Fruit fly (Drosophila melanogaster) whole organism, wandering third instar larva: ENCODE measurements around the gene CG5466.

Experiments
- Abd-B ChIP-seq: fragments of >200 bp; optimal IDR thresholded peaks from 2 replicates; lab custom pipeline; 2017; ENCODE audit warnings: missing biosample characterization, missing genetic modification characterization
- CG32264 ChIP-seq: fragments of 200-800 bp; sonication (Bioruptor generic); optimal IDR thresholded peaks from 2 replicates; lab custom pipeline; 2016; ENCODE audit warnings: missing biosample characterization, missing genetic modification characterization
- CG9705 ChIP-seq: fragments of 200-800 bp; sonication (Bioruptor generic); optimal IDR thresholded peaks from 2 replicates; lab custom pipeline; 2018; ENCODE audit warnings: missing biosample characterization, mild to moderate bottlenecking, missing genetic modification characterization
- CrebA ChIP-seq: fragments of 200-800 bp; sonication (Bioruptor generic); optimal IDR thresholded peaks from 2 replicates; lab custom pipeline; 2016; ENCODE audit warnings: missing biosample characterization, mild to moderate bottlenecking, missing genetic modification characterization, borderline replicate concordance
- Dfd ChIP-seq: fragments of >200 bp; optimal IDR thresholded peaks from 2 replicates; lab custom pipeline; 2017; ENCODE audit warnings: missing biosample characterization, missing genetic modification characterization
- Dif ChIP-seq: fragments of 200-275, 200-300 bp; sonication (Bioruptor generic); optimal IDR thresholded peaks from 2 replicates; lab custom pipeline; 2018; ENCODE audit warnings: missing biosample characterization, missing genetic modification characterization; ENCODE audit not compliant: partially characterized antibody
- HLH106 ChIP-seq: fragments of 200-800 bp; optimal IDR thresholded peaks from 3 replicates; lab custom pipeline; 2019; ENCODE audit warnings: missing biosample characterization, mild to moderate bottlenecking, missing genetic modification characterization, moderate library complexity
- Hnf4 ChIP-seq: fragments of 200-800 bp; sonication (Bioruptor generic); optimal IDR thresholded peaks from 2 replicates; lab custom pipeline; 2016; ENCODE audit warnings: missing biosample characterization, mild to moderate bottlenecking, missing genetic modification characterization
- Hr78 ChIP-seq: fragments of >200 bp; optimal IDR thresholded peaks from 2 replicates; lab custom pipeline; 2017; ENCODE audit warnings: missing biosample characterization, missing genetic modification characterization
- Hr83 ChIP-seq: fragments of 200-300 bp; sonication (Bioruptor generic); optimal IDR thresholded peaks from 2 replicates; lab custom pipeline; 2016; ENCODE audit warnings: missing biosample characterization, mild to moderate bottlenecking, missing genetic modification characterization, moderate library complexity; ENCODE audit not compliant: poor library complexity, severe bottlenecking
- Jra ChIP-seq: sonication (Bioruptor generic); optimal IDR thresholded peaks from 2 replicates; lab custom pipeline; 2016; ENCODE audit warnings: missing biosample characterization, missing genetic modification characterization
- Mio ChIP-seq: sonication (Bioruptor generic); optimal IDR thresholded peaks from 2 replicates; lab custom pipeline; 2016; ENCODE audit warnings: missing biosample characterization, missing genetic modification characterization
- Myc ChIP-seq: fragments of >200 bp; optimal IDR thresholded peaks from 2 replicates; lab custom pipeline; 2017
- N ChIP-seq: fragments of >200 bp; optimal IDR thresholded peaks from 2 replicates; lab custom pipeline; 2018; ENCODE audit warnings: missing biosample characterization, missing external identifiers, missing genetic modification characterization
- OdsH ChIP-seq: fragments of 200-800 bp; sonication (Bioruptor generic); optimal IDR thresholded peaks from 2 replicates; lab custom pipeline; 2016; ENCODE audit warnings: missing biosample characterization, mild to moderate bottlenecking, missing genetic modification characterization
- Rel ChIP-seq, 2 experiments: fragments of 200-800 bp; sonication (Bioruptor generic) in 1 of 2; optimal IDR thresholded peaks; 2 replicates in 1 of 2; 3 replicates in 1 of 2; lab custom pipeline; 2016 to 2019; ENCODE audit warnings: mild to moderate bottlenecking in 2 of 2, missing biosample characterization in 2 of 2, missing genetic modification characterization in 2 of 2, moderate library complexity in 1 of 2
- Sp1 ChIP-seq: fragments of 200-800 bp; sonication (Bioruptor generic); optimal IDR thresholded peaks from 3 replicates; lab custom pipeline; 2019; ENCODE audit warnings: missing biosample characterization, mild to moderate bottlenecking, missing genetic modification characterization, moderate library complexity
- Vsx2 ChIP-seq: fragments of 200-300, 225-300 bp; sonication (Bioruptor generic); optimal IDR thresholded peaks from 2 replicates; lab custom pipeline; 2018; ENCODE audit warnings: missing biosample characterization, missing genetic modification characterization; ENCODE audit not compliant: partially characterized antibody
- br ChIP-seq: fragments of 200-800 bp; sonication (Bioruptor generic); optimal IDR thresholded peaks from 2 replicates; lab custom pipeline; 2016; ENCODE audit warnings: missing biosample characterization, missing genetic modification characterization
- brk ChIP-seq: fragments of 200-800 bp; sonication (Bioruptor generic); optimal IDR thresholded peaks from 2 replicates; lab custom pipeline; 2016; ENCODE audit warnings: missing biosample characterization, mild to moderate bottlenecking, missing genetic modification characterization
- dl ChIP-seq, 2 experiments: fragments of 175-275, 200-275 bp in 1 of 2; fragments of 200-275 bp in 1 of 2; sonication (Bioruptor generic); optimal IDR thresholded peaks; lab custom pipeline; 2018; ENCODE audit warnings: mild to moderate bottlenecking in 2 of 2, missing biosample characterization in 2 of 2, missing genetic modification characterization in 2 of 2, moderate library complexity in 2 of 2; ENCODE audit not compliant: partially characterized antibody in 2 of 2, insufficient read depth in 1 of 2
- dmrt93B ChIP-seq: fragments of 200-800 bp; sonication (Bioruptor generic); optimal IDR thresholded peaks from 2 replicates; lab custom pipeline; 2018; ENCODE audit warnings: missing biosample characterization, mild to moderate bottlenecking, missing genetic modification characterization
- dsf ChIP-seq: sonication (Bioruptor generic); optimal IDR thresholded peaks from 2 replicates; lab custom pipeline; 2016; ENCODE audit warnings: missing biosample characterization, missing genetic modification characterization, borderline replicate concordance
- ey ChIP-seq: fragments of 200-800 bp; sonication (Bioruptor generic); optimal IDR thresholded peaks from 2 replicates; lab custom pipeline; 2016; ENCODE audit warnings: missing biosample characterization, missing genetic modification characterization
- foxo ChIP-seq, 2 experiments: fragments of 200-800 bp; sonication (Bioruptor generic); optimal IDR thresholded peaks; 2 replicates in 1 of 2; 3 replicates in 1 of 2; lab custom pipeline; 2016 to 2017; ENCODE audit warnings: missing biosample characterization in 2 of 2, missing genetic modification characterization in 2 of 2
- fru ChIP-seq: fragments of 200-800 bp; sonication (Bioruptor generic); optimal IDR thresholded peaks from 3 replicates; lab custom pipeline; 2016; ENCODE audit warnings: missing biosample characterization, mild to moderate bottlenecking, missing genetic modification characterization
- h ChIP-seq: fragments of 200-800 bp; sonication (Bioruptor generic); optimal IDR thresholded peaks from 3 replicates; lab custom pipeline; 2016; ENCODE audit warnings: missing biosample characterization, mild to moderate bottlenecking, missing genetic modification characterization
- jim ChIP-seq: fragments of 175-275, 200-325 bp; sonication (Bioruptor generic); optimal IDR thresholded peaks from 2 replicates; lab custom pipeline; 2016; ENCODE audit warnings: missing biosample characterization, mild to moderate bottlenecking, missing genetic modification characterization
- lola ChIP-seq: fragments of >200 bp; optimal IDR thresholded peaks from 2 replicates; lab custom pipeline; 2017; ENCODE audit warnings: missing biosample characterization, missing genetic modification characterization
- pan ChIP-seq: fragments of >200 bp; optimal IDR thresholded peaks from 2 replicates; lab custom pipeline; 2017
- psq ChIP-seq: fragments of 200-800 bp; sonication (Bioruptor generic); optimal IDR thresholded peaks from 3 replicates; lab custom pipeline; 2017; ENCODE audit warnings: missing biosample characterization, mild to moderate bottlenecking, missing genetic modification characterization, moderate library complexity
- rgr ChIP-seq: fragments of 200-800 bp; sonication (Bioruptor generic); optimal IDR thresholded peaks from 3 replicates; lab custom pipeline; 2016; ENCODE audit warnings: missing biosample characterization, mild to moderate bottlenecking, missing genetic modification characterization
- sage ChIP-seq: fragments of 200-800 bp; sonication (Bioruptor generic); optimal IDR thresholded peaks from 2 replicates; lab custom pipeline; 2016; ENCODE audit warnings: missing biosample characterization, mild to moderate bottlenecking, missing genetic modification characterization
- sv ChIP-seq: fragments of 200-800 bp; sonication (Bioruptor generic); optimal IDR thresholded peaks from 3 replicates; lab custom pipeline; 2016; ENCODE audit warnings: missing biosample characterization, missing genetic modification characterization
- tai ChIP-seq: sonication (Bioruptor generic); optimal IDR thresholded peaks from 2 replicates; lab custom pipeline; 2016; ENCODE audit warnings: missing biosample characterization, missing genetic modification characterization
- usp ChIP-seq: fragments of >200 bp; optimal IDR thresholded peaks from 2 replicates; lab custom pipeline; 2017; ENCODE audit warnings: missing biosample characterization, missing genetic modification characterization
- woc ChIP-seq: sonication (Bioruptor generic); optimal IDR thresholded peaks from 2 replicates; lab custom pipeline; 2016; ENCODE audit warnings: missing biosample characterization, mild to moderate bottlenecking, missing genetic modification characterization

Gene CG5466

DNA sequence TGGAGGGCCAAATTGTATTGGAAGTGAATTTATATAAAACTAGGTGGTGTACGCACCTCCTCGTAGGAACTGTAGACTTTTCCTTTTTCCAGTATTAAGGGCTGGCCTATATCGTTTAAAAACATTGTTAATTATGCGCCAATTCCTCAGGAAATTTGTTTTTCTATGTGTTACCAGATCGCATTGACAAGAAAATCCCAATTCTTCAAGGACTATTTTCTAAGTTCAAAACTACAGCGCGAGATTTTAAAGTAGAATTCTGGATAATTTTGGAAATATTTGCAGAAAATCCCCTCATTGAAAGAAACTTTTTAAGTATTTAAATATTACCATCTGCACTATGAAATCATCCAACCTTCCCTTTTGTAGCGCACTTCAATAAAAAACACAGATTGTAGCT, 36.3 kb upstream of the CG5466 start, which contains the start of gene CG34008:
Gene CG34008, minus strand, starts transcription at position 147 of the 400 bp plus-strand sequence.
- no peak for TF ChIP-seq CG32264 (GFP tag; lab: Kevin White, UChicago)
- TF ChIP-seq sv, result no peak
- no peak for TF ChIP-seq brk (GFP tag; lab: Kevin White, UChicago)
- no peak for TF ChIP-seq Dfd (GFP tag; lab: Kevin White, UChicago)
- TF ChIP-seq usp (GFP tag; lab: Kevin White, UChicago), result no peak
- no peak for TF ChIP-seq lola (GFP tag; lab: Kevin White, UChicago)
- no peak for TF ChIP-seq dsf (GFP tag; lab: Kevin White, UChicago)
- TF ChIP-seq HLH106, result no peak
- TF ChIP-seq Sp1 (GFP tag; lab: Kevin White, UChicago), result no peak

DNA sequence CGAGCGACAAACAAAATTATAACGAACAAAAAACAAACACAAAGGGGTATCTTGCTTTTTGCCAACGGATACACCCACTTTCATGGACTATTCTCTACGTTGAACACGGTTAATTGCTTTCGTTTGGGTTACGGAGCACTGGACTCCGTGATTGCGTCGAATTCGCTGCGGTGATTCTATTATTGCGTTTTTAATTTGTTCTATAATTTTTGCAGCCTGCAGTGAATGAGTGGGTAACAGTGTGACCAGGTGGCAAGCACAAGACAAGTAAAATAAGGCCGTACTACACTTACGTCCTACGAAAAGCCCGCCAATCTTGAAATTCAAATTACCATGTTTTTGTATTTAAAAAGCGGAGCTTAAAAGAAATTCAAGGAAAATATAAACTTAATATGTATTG, 32.1 kb upstream of the CG5466 start, which contains the start of gene CG16953:
Gene CG16953, minus strand, starts transcription at position 268 of the 400 bp plus-strand sequence.
- TF ChIP-seq sage (no peak), jim (no peak), woc (no peak), Rel (GFP tag; optimal IDR thresholded peaks at IDR 0.05; lab: Kevin White, UChicago) (no peak), Rel (tag; optimal IDR thresholded peaks at IDR 0.05; lab: Kevin White, UChicago) (peak; percentile 35), Dfd (GFP tag; lab: Kevin White, UChicago) (no peak), pan (lab: Kevin White, UChicago) (no peak), Hr78 (GFP tag; lab: Kevin White, UChicago) (no peak), Jra (GFP tag; lab: Kevin White, UChicago) (peak; percentile 28), foxo (GFP tag; optimal IDR thresholded peaks at IDR 0.05; lab: Kevin White, UChicago) (no peak), br (GFP tag; lab: Kevin White, UChicago) (peak; percentile 1), Sp1 (GFP tag; lab: Kevin White, UChicago) (peak; percentile 14), psq (GFP tag; lab: Kevin White, UChicago) (no peak)

DNA sequence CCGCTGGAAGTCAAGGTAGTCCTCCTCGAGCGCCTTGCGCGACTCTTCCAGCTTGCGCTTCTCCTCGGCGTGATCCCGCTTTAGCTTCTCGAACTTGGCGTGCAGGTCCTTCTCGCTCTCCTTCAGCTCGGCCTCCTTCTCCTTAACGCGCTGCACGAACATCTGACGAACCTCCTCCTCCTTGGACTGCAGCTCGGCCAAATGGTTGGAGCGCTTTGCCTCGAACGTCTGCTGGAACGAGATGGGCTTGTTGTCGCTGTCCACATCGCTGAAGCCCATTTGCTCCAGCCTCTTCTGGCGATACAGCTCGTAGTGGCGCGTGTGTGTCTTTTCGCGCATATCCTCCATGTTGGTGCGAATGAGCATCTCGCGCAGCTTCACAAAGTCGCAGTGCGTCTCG, 31.3 kb upstream of the CG5466 start:
- TF ChIP-seq dsf (GFP tag; lab: Kevin White, UChicago) (no peak), fru (GFP tag; lab: Kevin White, UChicago) (no peak), foxo (GFP tag; optimal IDR thresholded peaks at IDR 0.05; lab: Kevin White, UChicago) (no peak), Hnf4 (GFP tag; lab: Kevin White, UChicago) (no peak), woc (no peak), N (no peak), CrebA (GFP tag; lab: Kevin White, UChicago) (no peak), CG32264 (GFP tag; lab: Kevin White, UChicago) (no peak), sage (no peak), lola (GFP tag; lab: Kevin White, UChicago) (no peak), Sp1 (GFP tag; lab: Kevin White, UChicago) (no peak), Myc (lab: Kevin White, UChicago) (no peak), jim (no peak), dmrt93B (GFP tag; lab: Kevin White, UChicago) (no peak)
- TF ChIP-seq, all 38 proteins: peak for 0

DNA sequence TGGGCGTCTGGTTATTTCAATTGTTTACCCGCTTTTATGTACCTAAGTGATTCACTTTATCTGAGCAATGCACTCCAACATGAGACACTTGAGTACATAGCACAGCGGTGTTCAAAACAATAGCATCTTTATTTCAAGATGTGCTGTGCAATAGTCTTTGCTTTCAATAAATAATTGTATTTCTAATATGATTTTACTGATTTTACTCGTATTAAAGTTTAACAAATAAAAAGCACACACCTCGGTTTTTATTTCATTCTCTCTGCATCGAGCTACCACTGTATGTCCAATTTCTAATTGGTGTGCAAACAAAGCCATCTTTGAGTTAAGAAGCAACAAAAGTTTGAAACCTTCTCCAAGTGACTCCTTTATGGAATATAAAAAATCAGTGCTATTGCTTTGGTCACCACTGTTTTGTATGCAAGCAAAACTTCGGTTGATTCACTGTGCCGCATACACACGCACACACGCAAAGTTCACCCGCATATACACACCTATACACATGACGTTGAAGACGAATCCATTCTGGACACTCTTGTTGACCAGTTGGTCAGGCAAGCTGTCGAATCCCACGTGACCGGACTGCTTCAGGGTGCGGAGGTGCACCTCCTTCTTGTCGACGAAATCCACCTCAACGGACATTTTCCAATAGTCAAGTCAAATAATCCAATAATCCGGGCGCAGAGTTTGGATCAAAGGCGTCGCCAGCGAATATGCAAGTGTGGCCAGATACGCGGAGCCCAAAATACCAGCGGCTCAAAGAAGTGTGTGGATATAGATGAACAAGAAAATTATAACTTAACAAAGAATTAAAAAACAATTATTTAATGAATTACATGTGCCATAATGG, 29.8 kb upstream of the CG5466 start, which contains the start of gene Septin2:
Gene Septin2, minus strand, starts transcription at position 727 of the 850 bp plus-strand sequence.
- TF ChIP-seq Vsx2 (GFP tag; lab: Kevin White, UChicago), result no peak
- peak; percentile 93 for TF ChIP-seq Jra (GFP tag; lab: Kevin White, UChicago)
- TF ChIP-seq pan (lab: Kevin White, UChicago), result no peak
- TF ChIP-seq Hr83 (GFP tag; lab: Kevin White, UChicago), result peak; percentile 91
- TF ChIP-seq dl (GFP tag; optimal IDR thresholded peaks at IDR 0.05; lab: Kevin White, UChicago; ENCODE audit: insufficient read depth in 1 of 2, partially characterized antibody in 2 of 2), result no peak
- peak; percentile 89 for TF ChIP-seq rgr
- TF ChIP-seq dsf (GFP tag; lab: Kevin White, UChicago), result peak; percentile 77
- peak; percentile 94 for TF ChIP-seq h (GFP tag; lab: Kevin White, UChicago)
- peak; percentile 37 for TF ChIP-seq Mio (GFP tag; lab: Kevin White, UChicago)
- TF ChIP-seq tai (GFP tag; lab: Kevin White, UChicago), result no peak
- peak; percentile 79 for TF ChIP-seq CG9705 (GFP tag; lab: Kevin White, UChicago)
- peak; percentile 88 for TF ChIP-seq psq (GFP tag; lab: Kevin White, UChicago)
- TF ChIP-seq sage, result peak; percentile 35
- TF ChIP-seq foxo (GFP tag; optimal IDR thresholded peaks at IDR 0.05; lab: Kevin White, UChicago), result peak in 1 of 2 experiments; percentile 93
- peak; percentile 79 for TF ChIP-seq woc
- TF ChIP-seq CG32264 (GFP tag; lab: Kevin White, UChicago), result peak; percentile 78
- peak; percentile 61 for TF ChIP-seq Rel (GFP tag; optimal IDR thresholded peaks at IDR 0.05; lab: Kevin White, UChicago)
- peak; percentile 31 for TF ChIP-seq Rel (tag; optimal IDR thresholded peaks at IDR 0.05; lab: Kevin White, UChicago)
- no peak for TF ChIP-seq sv
- no peak for TF ChIP-seq Dfd (GFP tag; lab: Kevin White, UChicago)
- peak; percentile 88 for TF ChIP-seq Hnf4 (GFP tag; lab: Kevin White, UChicago)
- TF ChIP-seq jim, result no peak
- TF ChIP-seq lola (GFP tag; lab: Kevin White, UChicago), result no peak
- peak; percentile 93 for TF ChIP-seq OdsH (GFP tag; lab: Kevin White, UChicago)
- no peak for TF ChIP-seq usp (GFP tag; lab: Kevin White, UChicago)
- TF ChIP-seq brk (GFP tag; lab: Kevin White, UChicago), result no peak
- TF ChIP-seq Abd-B (GFP tag; lab: Kevin White, UChicago), result no peak
- no peak for TF ChIP-seq Myc (lab: Kevin White, UChicago)
- TF ChIP-seq ey (GFP tag; lab: Kevin White, UChicago), result peak; percentile 92
- TF ChIP-seq Sp1 (GFP tag; lab: Kevin White, UChicago), result peak; percentile 91
- no peak for TF ChIP-seq Dif (GFP tag; lab: Kevin White, UChicago)
- TF ChIP-seq br (GFP tag; lab: Kevin White, UChicago), result peak; percentile 91
